Worm (Caenorhabditis elegans) whole organism, early embryonic: ENCODE data around the gene W02H5.8.

Experiments
- aly-1 ChIP-seq: sonication (generic microtip); optimal IDR thresholded peaks from 2 replicates; lab custom pipeline; 2016; ENCODE audit warnings: missing genetic modification characterization, missing compliant biosample characterization
- ama-1 ChIP-seq: fragments of 150-350 bp; optimal IDR thresholded peaks from 2 replicates; lab custom pipeline; 2014
- flt-1 ChIP-seq: fragments of 200-800 bp; sonication (Bioruptor generic); IDR thresholded peaks from 2 replicates; pipeline ENCODE4 v1.3.6; 2022; ENCODE audit warnings: missing genetic modification characterization, missing compliant biosample characterization

ce11 chrV:2656159-2656558, 3.7 kb upstream of the W02H5.8 start:
- no peak for TF ChIP-seq flt-1 (GFP tag; lab: Robert Waterston, UW)
- no peak for TF ChIP-seq aly-1
- no peak for TF ChIP-seq ama-1 (lab: Kevin White, UChicago)
